Worm (Caenorhabditis elegans) whole organism, L1 larva: ENCODE data around the gene dhs-6.
A peak's percentile ranks its signal among the peaks of the same experiment; 100 is the strongest.

Experiments
- C04F5.9 ChIP-seq: sonication (generic microtip); optimal IDR thresholded peaks from 2 replicates; lab custom pipeline; 2016; ENCODE audit warnings: missing genetic modification characterization, missing compliant biosample characterization
- Y116A8C.19 ChIP-seq: sonication (generic microtip); optimal IDR thresholded peaks from 2 replicates; lab custom pipeline; 2016; ENCODE audit warnings: missing compliant biosample characterization, missing genetic modification characterization, borderline replicate concordance
- aha-1 ChIP-seq: fragments of 150-350 bp; optimal IDR thresholded peaks from 2 replicates; lab custom pipeline; 2014; ENCODE audit warnings: missing biosample characterization, missing genetic modification characterization
- alr-1 ChIP-seq: fragments of 200-800 bp; sonication (Bioruptor generic); optimal IDR thresholded peaks from 2 replicates; lab custom pipeline; 2018; ENCODE audit warnings: borderline replicate concordance, mild to moderate bottlenecking, missing genetic modification characterization, missing compliant biosample characterization
- ama-1 ChIP-seq: fragments of 150-350 bp; optimal IDR thresholded peaks from 2 replicates; lab custom pipeline; 2014
- blmp-1 ChIP-seq: fragments of 150-350 bp; optimal IDR thresholded peaks from 2 replicates; lab custom pipeline; 2014; ENCODE audit warnings: missing biosample characterization, missing genetic modification characterization
- ces-1 ChIP-seq: fragments of 150-350 bp; optimal IDR thresholded peaks from 2 replicates; lab custom pipeline; 2014; ENCODE audit warnings: missing biosample characterization, missing genetic modification reagents, missing genetic modification characterization
- dpl-1 ChIP-seq, 3 experiments: fragments of 150-350 bp in 2 of 3; sonication (generic microtip) in 1 of 3; optimal IDR thresholded peaks; 2 replicates each; lab custom pipeline; 2014 to 2017; ENCODE audit warnings: missing biosample characterization in 3 of 3, missing genetic modification characterization in 3 of 3, missing genetic modification reagents in 3 of 3
- efl-1 ChIP-seq, 4 experiments: fragments of 150-350 bp; optimal IDR thresholded peaks in 3 of 4; peaks in 1 of 4; 1 replicate in 1 of 4; 2 replicates in 3 of 4; lab custom pipeline; 2014; ENCODE audit warnings: missing biosample characterization in 2 of 4, missing genetic modification characterization in 2 of 4, missing genetic modification reagents in 2 of 4
- efl-3 ChIP-seq: fragments of 200-800 bp; sonication (Bioruptor generic); optimal IDR thresholded peaks from 2 replicates; lab custom pipeline; 2018; ENCODE audit warnings: mild to moderate bottlenecking, missing genetic modification characterization, missing compliant biosample characterization
- egl-13 ChIP-seq: sonication (generic microtip); optimal IDR thresholded peaks from 2 replicates; lab custom pipeline; 2016; ENCODE audit warnings: missing genotype, missing genetic modification reagents, missing genetic modification characterization, missing compliant biosample characterization
- egl-27 ChIP-seq, 2 experiments: fragments of 150-350 bp in 1 of 2; sonication (generic microtip); optimal IDR thresholded peaks; 3 replicates each; lab custom pipeline; 2017 to 2018; ENCODE audit warnings: missing biosample characterization in 2 of 2, missing genetic modification characterization in 2 of 2, missing genetic modification reagents in 2 of 2
- elt-2 ChIP-seq: sonication (generic microtip); optimal IDR thresholded peaks from 2 replicates; lab custom pipeline; 2016; ENCODE audit warnings: missing genetic modification characterization, mild to moderate bottlenecking, inconsistent platforms, missing compliant biosample characterization, missing genetic modification reagents
- ets-5 ChIP-seq: fragments of 200-800 bp; sonication (Bioruptor generic); IDR thresholded peaks from 2 replicates; pipeline ENCODE4 v1.3.6; 2022; ENCODE audit warnings: missing genetic modification characterization, missing compliant biosample characterization
- fkh-10 ChIP-seq: sonication (generic microtip); optimal IDR thresholded peaks from 2 replicates; lab custom pipeline; 2017; ENCODE audit warnings: missing biosample characterization, missing genetic modification reagents, missing genetic modification characterization
- fkh-8 ChIP-seq: sonication (generic microtip); optimal IDR thresholded peaks from 2 replicates; lab custom pipeline; 2016; ENCODE audit warnings: mild to moderate bottlenecking, missing genetic modification characterization, missing compliant biosample characterization
- fos-1 ChIP-seq: fragments of 150-350 bp; optimal IDR thresholded peaks from 2 replicates; lab custom pipeline; 2014; ENCODE audit warnings: missing biosample characterization, missing genetic modification characterization
- grh-1 ChIP-seq: fragments of 200-800 bp; sonication (Bioruptor generic); IDR thresholded peaks from 2 replicates; pipeline ENCODE4 v1.3.6; 2022; ENCODE audit warnings: missing genetic modification reagents, missing genetic modification characterization, missing compliant biosample characterization
- hlh-17 ChIP-seq: fragments of 200-800 bp; sonication (Bioruptor generic); optimal IDR thresholded peaks from 2 replicates; lab custom pipeline; 2018; ENCODE audit warnings: missing genetic modification characterization, mild to moderate bottlenecking, missing compliant biosample characterization, moderate library complexity, borderline replicate concordance
- hpl-2 ChIP-seq: fragments of 150-350 bp; optimal IDR thresholded peaks from 2 replicates; lab custom pipeline; 2014; ENCODE audit warnings: missing biosample characterization, missing genetic modification reagents, missing genetic modification characterization
- isw-1 ChIP-seq: fragments of 200-800 bp; sonication (Bioruptor generic); IDR thresholded peaks from 2 replicates; pipeline ENCODE4 v1.3.6; 2022; ENCODE audit warnings: missing genetic modification characterization, missing compliant biosample characterization
- jun-1 ChIP-seq: fragments of 150-350 bp; optimal IDR thresholded peaks from 2 replicates; lab custom pipeline; 2014; ENCODE audit warnings: missing biosample characterization, missing genetic modification reagents, missing genetic modification characterization
- lin-13 ChIP-seq: fragments of 150-350 bp; optimal IDR thresholded peaks from 2 replicates; lab custom pipeline; 2014; ENCODE audit warnings: missing biosample characterization, missing genetic modification reagents, missing genetic modification characterization
- lin-35 ChIP-seq, 2 experiments: fragments of 150-350 bp; optimal IDR thresholded peaks; 2 replicates each; lab custom pipeline; 2014; ENCODE audit warnings: missing biosample characterization in 2 of 2, missing genetic modification characterization in 2 of 2, missing genetic modification reagents in 2 of 2
- lir-3 ChIP-seq: sonication (generic microtip); optimal IDR thresholded peaks from 2 replicates; lab custom pipeline; 2016; ENCODE audit warnings: mild to moderate bottlenecking, missing genetic modification characterization, moderate library complexity, missing compliant biosample characterization; ENCODE audit not compliant: poor library complexity
- lsy-2 ChIP-seq, 2 experiments: fragments of 150-350 bp; optimal IDR thresholded peaks; 2 replicates each; lab custom pipeline; 2014; ENCODE audit warnings: missing biosample characterization in 2 of 2, missing genetic modification characterization in 2 of 2
- mab-9 ChIP-seq: fragments of 200-800 bp; sonication (Bioruptor generic); IDR thresholded peaks from 2 replicates; pipeline ENCODE4 v1.3.6; 2022; ENCODE audit warnings: missing genetic modification reagents, missing genetic modification characterization, missing compliant biosample characterization
- mef-2 ChIP-seq: fragments of 150-350 bp; optimal IDR thresholded peaks from 2 replicates; lab custom pipeline; 2014; ENCODE audit warnings: missing biosample characterization, missing genetic modification characterization
- mep-1 ChIP-seq: fragments of 150-350 bp; optimal IDR thresholded peaks from 2 replicates; lab custom pipeline; 2014; ENCODE audit warnings: missing biosample characterization, missing genetic modification characterization
- nhr-11 ChIP-seq: fragments of 150-350 bp; optimal IDR thresholded peaks from 2 replicates; lab custom pipeline; 2014; ENCODE audit warnings: missing biosample characterization, missing genetic modification characterization
- nhr-12 ChIP-seq: sonication (generic microtip); optimal IDR thresholded peaks from 2 replicates; lab custom pipeline; 2017; ENCODE audit warnings: missing biosample characterization, missing genetic modification characterization
- nhr-19 ChIP-seq: fragments of 200-800 bp; sonication (Bioruptor generic); conservative IDR thresholded peaks from 2 replicates; pipeline ENCODE4 v1.3.6; 2022; ENCODE audit warnings: missing genetic modification characterization, missing compliant biosample characterization
- nhr-20 ChIP-seq: sonication (generic microtip); optimal IDR thresholded peaks from 2 replicates; lab custom pipeline; 2016; ENCODE audit warnings: mild to moderate bottlenecking, missing genetic modification characterization, missing compliant biosample characterization
- nhr-47 ChIP-seq: sonication (generic microtip); optimal IDR thresholded peaks from 2 replicates; lab custom pipeline; 2016; ENCODE audit warnings: mild to moderate bottlenecking, missing genetic modification characterization, moderate library complexity, missing compliant biosample characterization
- nhr-71 ChIP-seq: sonication (generic microtip); optimal IDR thresholded peaks from 2 replicates; lab custom pipeline; 2016; ENCODE audit warnings: mild to moderate bottlenecking, missing genetic modification characterization, moderate library complexity, missing compliant biosample characterization
- nhr-76 ChIP-seq: sonication (generic microtip); optimal IDR thresholded peaks from 2 replicates; lab custom pipeline; 2017; ENCODE audit warnings: missing biosample characterization, missing genetic modification characterization
- nhr-84 ChIP-seq: sonication (generic microtip); optimal IDR thresholded peaks from 2 replicates; lab custom pipeline; 2017; ENCODE audit warnings: missing biosample characterization, missing genetic modification characterization
- nhr-90 ChIP-seq: sonication (generic microtip); optimal IDR thresholded peaks from 2 replicates; lab custom pipeline; 2016; ENCODE audit warnings: mild to moderate bottlenecking, missing genetic modification characterization, missing compliant biosample characterization; ENCODE audit not compliant: poor library complexity
- pag-3 ChIP-seq: sonication (generic microtip); optimal IDR thresholded peaks from 2 replicates; lab custom pipeline; 2017; ENCODE audit warnings: missing genetic modification characterization, mild to moderate bottlenecking, missing compliant biosample characterization, antibody characterized with exemption, borderline replicate concordance; ENCODE audit not compliant: insufficient read depth
- pqm-1 ChIP-seq: sonication (generic microtip); optimal IDR thresholded peaks from 3 replicates; lab custom pipeline; 2017; ENCODE audit warnings: missing biosample characterization, missing genetic modification characterization
- rnt-1 ChIP-seq: sonication (generic microtip); optimal IDR thresholded peaks from 2 replicates; lab custom pipeline; 2016; ENCODE audit warnings: mild to moderate bottlenecking, missing genetic modification characterization, moderate library complexity, missing compliant biosample characterization
- skn-1 ChIP-seq: fragments of 150-350 bp; optimal IDR thresholded peaks from 2 replicates; lab custom pipeline; 2014; ENCODE audit warnings: missing biosample characterization, missing genetic modification characterization
- snu-23 ChIP-seq: sonication (generic microtip); optimal IDR thresholded peaks from 2 replicates; lab custom pipeline; 2016; ENCODE audit warnings: missing genetic modification characterization, missing compliant biosample characterization
- swsn-7 ChIP-seq: sonication (generic microtip); optimal IDR thresholded peaks from 2 replicates; lab custom pipeline; 2016; ENCODE audit warnings: missing genetic modification characterization, missing compliant biosample characterization
- tbx-2 ChIP-seq: sonication (generic microtip); optimal IDR thresholded peaks from 2 replicates; lab custom pipeline; 2016; ENCODE audit warnings: missing genetic modification characterization, missing compliant biosample characterization
- unc-30 ChIP-seq: sonication (generic microtip); optimal IDR thresholded peaks from 2 replicates; lab custom pipeline; 2017; ENCODE audit warnings: missing biosample characterization, missing genetic modification characterization
- unc-62 ChIP-seq: fragments of 150-350 bp; optimal IDR thresholded peaks from 2 replicates; lab custom pipeline; 2014; ENCODE audit warnings: missing biosample characterization, missing genetic modification reagents, missing genetic modification characterization
- unc-86 ChIP-seq: sonication (generic microtip); optimal IDR thresholded peaks from 2 replicates; lab custom pipeline; 2016; ENCODE audit warnings: missing genetic modification characterization, missing compliant biosample characterization
- unc-98 ChIP-seq: fragments of 200-800 bp; sonication (Bioruptor generic); IDR thresholded peaks from 2 replicates; pipeline ENCODE4 v1.3.6; 2022; ENCODE audit warnings: missing genetic modification characterization, missing compliant biosample characterization
- vab-15 ChIP-seq: sonication (generic microtip); optimal IDR thresholded peaks from 2 replicates; lab custom pipeline; 2017; ENCODE audit warnings: missing genotype, mild to moderate bottlenecking, missing genetic modification characterization, missing compliant biosample characterization
- xbp-1 ChIP-seq: sonication (generic microtip); optimal IDR thresholded peaks from 2 replicates; lab custom pipeline; 2016; ENCODE audit warnings: missing genetic modification characterization, missing compliant biosample characterization
- ztf-11 ChIP-seq, 2 experiments: sonication (generic microtip); optimal IDR thresholded peaks; 2 replicates each; lab custom pipeline; 2016 to 2017; ENCODE audit warnings: missing genetic modification characterization in 2 of 2, missing biosample characterization in 1 of 2, missing compliant biosample characterization in 1 of 2

The dhs-6 gene

ce11 chrII:5661735-5662177 is 42.6 kb upstream of the dhs-6 start:
- TF ChIP-seq hlh-17 (GFP tag; lab: Kevin White, UChicago) (no peak), unc-98 (GFP tag; lab: Robert Waterston, UW) (no peak), C04F5.9 (tag; lab: Kevin White, UChicago) (no peak), Y116A8C.19 (tag; lab: Kevin White, UChicago) (no peak), nhr-90 (tag; lab: Kevin White, UChicago) (peak; percentile 82), ets-5 (GFP tag; lab: Robert Waterston, UW) (no peak), isw-1 (GFP tag; lab: Robert Waterston, UW) (peak; percentile 75), unc-62 (GFP tag; lab: Kevin White, UChicago) (no peak), swsn-7 (tag; lab: Kevin White, UChicago) (peak; percentile 92), ama-1 (lab: Kevin White, UChicago) (peak; percentile 99), dpl-1 (GFP tag; optimal IDR thresholded peaks at IDR 0.05; lab: Kevin White, UChicago) (peak; percentile 34 to 62 (median 48)), vab-15 (tag; lab: Kevin White, UChicago) (no peak), hpl-2 (GFP tag; lab: Kevin White, UChicago) (no peak), mef-2 (tag; lab: Kevin White, UChicago) (peak; percentile 76), fkh-10 (GFP tag; lab: Kevin White, UChicago) (peak; percentile 66), unc-86 (tag; lab: Kevin White, UChicago) (peak; percentile 83), pqm-1 (peak; percentile 41), egl-27 (tag; optimal IDR thresholded peaks at IDR 0.05; lab: Kevin White, UChicago) (peak in 1 of 2 experiments; percentile 2), lin-13 (GFP tag; lab: Kevin White, UChicago) (peak; percentile 73), tbx-2 (tag; lab: Kevin White, UChicago) (peak; percentile 81), grh-1 (GFP tag; lab: Robert Waterston, UW) (peak; percentile 73), fkh-8 (tag; lab: Kevin White, UChicago) (peak; percentile 92), snu-23 (GFP tag; lab: Kevin White, UChicago) (peak; percentile 88), nhr-47 (tag; lab: Kevin White, UChicago) (peak; percentile 85), nhr-20 (peak; percentile 87), unc-30 (tag; lab: Kevin White, UChicago) (no peak), mab-9 (GFP tag; lab: Robert Waterston, UW) (peak; percentile 71), rnt-1 (tag; lab: Kevin White, UChicago) (peak; percentile 79), jun-1 (tag; lab: Kevin White, UChicago) (peak; percentile 62), aha-1 (no peak), nhr-11 (tag; lab: Kevin White, UChicago) (peak; percentile 25), lin-35 (GFP tag; optimal IDR thresholded peaks at IDR 0.05; lab: Kevin White, UChicago) (peak; percentile 75 to 77), fos-1 (tag; lab: Kevin White, UChicago) (peak; percentile 84), ztf-11 (tag; optimal IDR thresholded peaks at IDR 0.05; lab: Kevin White, UChicago) (peak in 1 of 2 experiments; percentile 77), elt-2 (tag; lab: Kevin White, UChicago) (peak; percentile 80), nhr-12 (no peak), nhr-71 (tag; lab: Kevin White, UChicago) (peak; percentile 93), nhr-76 (tag; lab: Kevin White, UChicago) (peak; percentile 36), efl-3 (GFP tag; lab: Kevin White, UChicago) (no peak), lsy-2 (tag; optimal IDR thresholded peaks at IDR 0.05; lab: Kevin White, UChicago) (peak; percentile 77 to 88), pag-3 (tag; lab: Kevin White, UChicago) (no peak), xbp-1 (tag; lab: Kevin White, UChicago) (peak; percentile 82), skn-1 (tag; lab: Kevin White, UChicago) (peak; percentile 60), lir-3 (tag; lab: Kevin White, UChicago) (peak; percentile 35), alr-1 (tag; lab: Kevin White, UChicago) (no peak), nhr-84 (tag; lab: Kevin White, UChicago) (peak; percentile 66), ces-1 (peak; percentile 67), blmp-1 (tag; lab: Kevin White, UChicago) (peak; percentile 47), efl-1 (optimal IDR thresholded peaks at IDR 0.05; lab: Kevin White, UChicago) (peak; percentile 74 to 76), efl-1 (GFP tag; optimal IDR thresholded peaks at IDR 0.05 in 1 of 2; lab: Kevin White, UChicago) (peak; percentile 54 to 93), nhr-19 (GFP tag; lab: Robert Waterston, UW) (peak; percentile 84), egl-13 (tag; lab: Kevin White, UChicago) (peak; percentile 78), mep-1 (peak; percentile 67)
